Worm (Caenorhabditis elegans) whole organism, late embryonic: Measurements from ENCODE around the gene F43H9.4.

Experiments used
- Y22D7AL.16 ChIP-seq: sonication (generic microtip); optimal IDR thresholded peaks from 2 replicates; lab custom pipeline; 2016; ENCODE audit warnings: missing genetic modification characterization, missing compliant biosample characterization
- ceh-22 ChIP-seq: sonication (generic microtip); optimal IDR thresholded peaks from 2 replicates; lab custom pipeline; 2017; ENCODE audit warnings: missing biosample characterization, missing genetic modification characterization
- che-1 ChIP-seq: sonication (generic microtip); optimal IDR thresholded peaks from 2 replicates; lab custom pipeline; 2016; ENCODE audit warnings: mild to moderate bottlenecking, missing genetic modification characterization, missing compliant biosample characterization
- elt-4 ChIP-seq: sonication (generic microtip); optimal IDR thresholded peaks from 2 replicates; lab custom pipeline; 2016; ENCODE audit warnings: missing genetic modification characterization, missing compliant biosample characterization
- fkh-10 ChIP-seq: fragments of 150-350 bp; optimal IDR thresholded peaks from 2 replicates; lab custom pipeline; 2014; ENCODE audit warnings: missing biosample characterization, missing genetic modification reagents, missing genetic modification characterization
- fkh-6 ChIP-seq: sonication (generic microtip); optimal IDR thresholded peaks from 2 replicates; lab custom pipeline; 2016; ENCODE audit warnings: missing genetic modification characterization, missing compliant biosample characterization
- nhr-11 ChIP-seq: fragments of 150-350 bp; optimal IDR thresholded peaks from 2 replicates; lab custom pipeline; 2014; ENCODE audit warnings: missing biosample characterization, missing genetic modification characterization
- pha-4 ChIP-seq: fragments of 150-350 bp; optimal IDR thresholded peaks from 2 replicates; lab custom pipeline; 2018; ENCODE audit warnings: missing biosample characterization, missing genetic modification reagents, missing genetic modification characterization
- sdc-2 ChIP-seq: sonication (generic microtip); optimal IDR thresholded peaks from 2 replicates; lab custom pipeline; 2016; ENCODE audit warnings: missing genotype, missing genetic modification characterization, missing compliant biosample characterization
- zip-5 ChIP-seq: sonication (generic microtip); optimal IDR thresholded peaks from 2 replicates; lab custom pipeline; 2016; ENCODE audit warnings: missing genetic modification characterization, missing compliant biosample characterization

Gene F43H9.4

ce11 chrV:8073162-8073561 lies 46.7 kb downstream of the F43H9.4 start:
- TF ChIP-seq fkh-10 (GFP tag; lab: Kevin White, UChicago) (no peak), nhr-11 (tag; lab: Kevin White, UChicago) (no peak), che-1 (tag; lab: Kevin White, UChicago) (no peak), zip-5 (no peak), elt-4 (tag; lab: Kevin White, UChicago) (no peak)

- no peak for TF ChIP-seq che-1 (tag; lab: Kevin White, UChicago)
- TF ChIP-seq Y22D7AL.16 (tag; lab: Kevin White, UChicago) = no peak
- TF ChIP-seq sdc-2 (tag; lab: Kevin White, UChicago) = no peak
- TF ChIP-seq ceh-22 (tag; lab: Kevin White, UChicago) = no peak
- TF ChIP-seq pha-4 (tag; lab: Kevin White, UChicago) = no peak
- no peak for TF ChIP-seq fkh-6 (tag; lab: Kevin White, UChicago)
- TF ChIP-seq, all 69 proteins: peak for 0
Observed at ce11 chrV:8075712-8076111, 49.2 kb downstream of the F43H9.4 start, which contains the start of gene catp-3. catp-3 (plus strand) TSS chrV:8076012.
